Worm (Caenorhabditis elegans) whole organism, L4 larva: ENCODE data around the gene gakh-1.
A peak's percentile ranks its signal among the peaks of the same experiment; 100 is the strongest.

Experiments
- D1046.2 ChIP-seq: fragments of 200-800 bp; sonication (Bioruptor generic); IDR thresholded peaks from 2 replicates; pipeline ENCODE4 v1.3.6; 2022; ENCODE audit warnings: missing genetic modification characterization, missing compliant biosample characterization
- F10B5.3 ChIP-seq: sonication (generic microtip); optimal IDR thresholded peaks from 2 replicates; lab custom pipeline; 2016; ENCODE audit warnings: mild to moderate bottlenecking, missing genetic modification characterization, missing compliant biosample characterization
- F26F4.8 ChIP-seq: fragments of 200-800 bp; sonication (Bioruptor generic); conservative IDR thresholded peaks from 2 replicates; pipeline ENCODE4 v1.3.6; 2022; ENCODE audit warnings: missing genetic modification characterization, missing compliant biosample characterization
- F49E8.2 ChIP-seq: sonication (generic microtip); optimal IDR thresholded peaks from 2 replicates; lab custom pipeline; 2016; ENCODE audit warnings: missing compliant biosample characterization, mild to moderate bottlenecking, missing genetic modification characterization, borderline replicate concordance
- R02D3.7 ChIP-seq: fragments of 150-350 bp; sonication (generic microtip); optimal IDR thresholded peaks from 3 replicates; lab custom pipeline; 2014; ENCODE audit warnings: missing biosample characterization, missing genetic modification characterization
- Y48G9A.11 ChIP-seq: fragments of 200-800 bp; sonication (Bioruptor generic); IDR thresholded peaks from 2 replicates; pipeline ENCODE4 v1.3.6; 2022; ENCODE audit warnings: missing genetic modification reagents, missing genetic modification characterization, missing compliant biosample characterization
- Y5F2A.4 ChIP-seq: fragments of 200-800 bp; sonication (Bioruptor generic); optimal IDR thresholded peaks from 2 replicates; lab custom pipeline; 2018; ENCODE audit warnings: mild to moderate bottlenecking, missing genetic modification characterization, missing compliant biosample characterization
- aha-1 ChIP-seq: fragments of 150-350 bp; peaks from one replicate; lab custom pipeline; 2014; ENCODE audit warnings: missing biosample characterization, missing genetic modification characterization
- aly-2 ChIP-seq: sonication (generic microtip); optimal IDR thresholded peaks from 2 replicates; lab custom pipeline; 2018; ENCODE audit warnings: missing biosample characterization, missing genetic modification characterization
- attf-4 ChIP-seq: sonication (generic microtip); optimal IDR thresholded peaks from 3 replicates; lab custom pipeline; 2017; ENCODE audit warnings: missing biosample characterization, missing genetic modification characterization
- ceh-20 ChIP-seq: fragments of 200-800 bp; sonication (Bioruptor generic); IDR thresholded peaks from 2 replicates; pipeline ENCODE4 v1.3.6; 2022; ENCODE audit warnings: missing genetic modification reagents, missing genetic modification characterization, missing compliant biosample characterization
- ceh-28 ChIP-seq: fragments of 150-350 bp; optimal IDR thresholded peaks from 2 replicates; lab custom pipeline; 2014; ENCODE audit warnings: missing biosample characterization, missing genetic modification reagents, missing genetic modification characterization
- ceh-62 ChIP-seq: sonication (generic microtip); optimal IDR thresholded peaks from 2 replicates; lab custom pipeline; 2017; ENCODE audit warnings: missing biosample characterization, missing genetic modification characterization
- ceh-82 ChIP-seq: sonication (generic microtip); optimal IDR thresholded peaks from 2 replicates; lab custom pipeline; 2017; ENCODE audit warnings: missing biosample characterization, missing genetic modification characterization
- ctbp-1 ChIP-seq: fragments of 200-800 bp; sonication (Bioruptor generic); IDR thresholded peaks from 2 replicates; pipeline ENCODE4 v1.3.6; 2022; ENCODE audit warnings: missing genetic modification reagents, missing genetic modification characterization, missing compliant biosample characterization
- daf-16 ChIP-seq, 3 experiments: sonication (generic microtip); optimal IDR thresholded peaks; 2 replicates each; lab custom pipeline; 2016 to 2017; ENCODE audit warnings: missing genetic modification characterization in 3 of 3, missing genetic modification reagents in 3 of 3, mild to moderate bottlenecking in 2 of 3, missing compliant biosample characterization in 2 of 3, missing biosample characterization in 1 of 3, moderate library complexity in 1 of 3
- dmd-8 ChIP-seq: fragments of 200-800 bp; sonication (Bioruptor generic); IDR thresholded peaks from 2 replicates; pipeline ENCODE4 v1.3.6; 2022; ENCODE audit warnings: missing genetic modification characterization, missing compliant biosample characterization
- dmd-9 ChIP-seq: fragments of 200-800 bp; sonication (Bioruptor generic); IDR thresholded peaks from 2 replicates; pipeline ENCODE4 v1.3.6; 2022; ENCODE audit warnings: missing genetic modification reagents, missing genetic modification characterization, missing compliant biosample characterization
- dve-1 ChIP-seq: sonication (generic microtip); optimal IDR thresholded peaks from 2 replicates; lab custom pipeline; 2017; ENCODE audit warnings: antibody characterized with exemption, mild to moderate bottlenecking, missing genetic modification characterization, missing compliant biosample characterization; ENCODE audit not compliant: insufficient read depth
- egl-27 ChIP-seq: sonication (generic microtip); optimal IDR thresholded peaks from 3 replicates; lab custom pipeline; 2017; ENCODE audit warnings: missing biosample characterization, missing genetic modification reagents, missing genetic modification characterization
- fkh-10 ChIP-seq: fragments of 150-350 bp; optimal IDR thresholded peaks from 2 replicates; lab custom pipeline; 2014; ENCODE audit warnings: missing biosample characterization, missing genetic modification reagents, missing genetic modification characterization
- hif-1 ChIP-seq, 2 experiments: sonication (generic microtip); optimal IDR thresholded peaks; 2 replicates each; lab custom pipeline; 2016 to 2017; ENCODE audit warnings: missing compliant biosample characterization in 2 of 2, missing genetic modification characterization in 2 of 2, missing genetic modification reagents in 2 of 2, missing genotype in 2 of 2, mild to moderate bottlenecking in 1 of 2
- hlh-11 ChIP-seq: fragments of 200-800 bp; sonication (Bioruptor generic); optimal IDR thresholded peaks from 2 replicates; lab custom pipeline; 2018; ENCODE audit warnings: mild to moderate bottlenecking, missing genetic modification characterization, missing compliant biosample characterization
- lim-7 ChIP-seq: fragments of 200-800 bp; sonication (Bioruptor generic); IDR thresholded peaks from 2 replicates; pipeline ENCODE4 v1.3.6; 2022; ENCODE audit warnings: missing genetic modification characterization, missing compliant biosample characterization
- lin-1 ChIP-seq: fragments of 200-800 bp; sonication (Bioruptor generic); IDR thresholded peaks from 2 replicates; pipeline ENCODE4 v1.3.6; 2022; ENCODE audit warnings: missing genetic modification reagents, missing genetic modification characterization, missing compliant biosample characterization
- lin-29 ChIP-seq: fragments of 200-800 bp; sonication (Bioruptor generic); IDR thresholded peaks from 2 replicates; pipeline ENCODE4 v1.3.6; 2022; ENCODE audit warnings: missing genetic modification reagents, missing genetic modification characterization, missing compliant biosample characterization
- lsy-2 ChIP-seq, 2 experiments: fragments of 150-350 bp in 1 of 2; sonication (generic microtip) in 1 of 2; optimal IDR thresholded peaks; 2 replicates each; lab custom pipeline; 2014 to 2017; ENCODE audit warnings: missing biosample characterization in 2 of 2, missing genetic modification characterization in 2 of 2
- mdl-1 ChIP-seq, 2 experiments: fragments of 150-350 bp in 1 of 2; sonication (generic microtip) in 1 of 2; optimal IDR thresholded peaks; 2 replicates each; lab custom pipeline; 2014 to 2017; ENCODE audit warnings: missing biosample characterization in 2 of 2, missing genetic modification characterization in 2 of 2
- mep-1 ChIP-seq: fragments of 150-350 bp; sonication (generic microtip); optimal IDR thresholded peaks from 3 replicates; lab custom pipeline; 2014; ENCODE audit warnings: missing biosample characterization, missing genetic modification characterization
- mxl-2 ChIP-seq: fragments of 200-800 bp; sonication (Bioruptor generic); conservative IDR thresholded peaks from 2 replicates; pipeline ENCODE4 v1.3.6; 2022; ENCODE audit warnings: missing genetic modification reagents, missing genetic modification characterization, missing compliant biosample characterization
- mxl-3 ChIP-seq: fragments of 200-800 bp; sonication (Bioruptor generic); optimal IDR thresholded peaks from 2 replicates; lab custom pipeline; 2018; ENCODE audit warnings: mild to moderate bottlenecking, missing genetic modification characterization, missing compliant biosample characterization
- nhr-10 ChIP-seq: fragments of 150-350 bp; optimal IDR thresholded peaks from 2 replicates; lab custom pipeline; 2014; ENCODE audit warnings: missing biosample characterization, missing genetic modification characterization
- nhr-102 ChIP-seq: sonication (generic microtip); optimal IDR thresholded peaks from 2 replicates; lab custom pipeline; 2016; ENCODE audit warnings: mild to moderate bottlenecking, missing genetic modification characterization, moderate library complexity, missing compliant biosample characterization
- nhr-25 ChIP-seq: sonication (generic microtip); optimal IDR thresholded peaks from 2 replicates; lab custom pipeline; 2017; ENCODE audit warnings: missing genetic modification characterization, mild to moderate bottlenecking, missing compliant biosample characterization, antibody characterized with exemption, moderate library complexity, borderline replicate concordance; ENCODE audit not compliant: insufficient read depth
- nhr-28 ChIP-seq: fragments of 150-350 bp; optimal IDR thresholded peaks from 2 replicates; lab custom pipeline; 2014; ENCODE audit warnings: missing biosample characterization, missing genetic modification characterization
- nhr-41 ChIP-seq: fragments of 200-800 bp; sonication (Bioruptor generic); IDR thresholded peaks from 2 replicates; pipeline ENCODE4 v1.3.6; 2022; ENCODE audit warnings: missing genetic modification reagents, missing genetic modification characterization, missing compliant biosample characterization
- nhr-42 ChIP-seq: fragments of 200-800 bp; sonication (Bioruptor generic); IDR thresholded peaks from 2 replicates; pipeline ENCODE4 v1.3.6; 2022; ENCODE audit warnings: missing genetic modification characterization, missing compliant biosample characterization
- rbr-2 ChIP-seq: sonication (generic microtip); optimal IDR thresholded peaks from 2 replicates; lab custom pipeline; 2016; ENCODE audit warnings: missing genotype, missing genetic modification characterization, missing compliant biosample characterization
- saeg-2 ChIP-seq: fragments of 200-800 bp; sonication (Bioruptor generic); IDR thresholded peaks from 2 replicates; pipeline ENCODE4 v1.3.6; 2022; ENCODE audit warnings: missing genetic modification reagents, missing genetic modification characterization, missing compliant biosample characterization
- sdz-12 ChIP-seq: fragments of 200-800 bp; sonication (Bioruptor generic); optimal IDR thresholded peaks from 2 replicates; lab custom pipeline; 2018; ENCODE audit warnings: mild to moderate bottlenecking, missing genetic modification characterization, missing compliant biosample characterization
- set-16 ChIP-seq: fragments of 200-800 bp; sonication (Bioruptor generic); IDR thresholded peaks from 2 replicates; pipeline ENCODE4 v1.3.6; 2022; ENCODE audit warnings: missing genetic modification reagents, missing genetic modification characterization, missing compliant biosample characterization
- snpc-4 ChIP-seq: fragments of 150-350 bp; optimal IDR thresholded peaks from 2 replicates; lab custom pipeline; 2014; ENCODE audit warnings: missing biosample characterization, missing genetic modification characterization
- spr-1 ChIP-seq: sonication (generic microtip); optimal IDR thresholded peaks from 2 replicates; lab custom pipeline; 2016; ENCODE audit warnings: mild to moderate bottlenecking, missing genetic modification characterization, missing compliant biosample characterization
- tag-97 ChIP-seq: fragments of 200-800 bp; sonication (Bioruptor generic); IDR thresholded peaks from 2 replicates; pipeline ENCODE4 v1.3.6; 2022; ENCODE audit warnings: missing genetic modification characterization, missing compliant biosample characterization
- tra-1 ChIP-seq: fragments of 200-800 bp; sonication (Bioruptor generic); IDR thresholded peaks from 2 replicates; pipeline ENCODE4 v1.3.6; 2022; ENCODE audit warnings: missing genetic modification reagents, missing genetic modification characterization, missing compliant biosample characterization
- unc-39 ChIP-seq: sonication (generic microtip); optimal IDR thresholded peaks from 2 replicates; lab custom pipeline; 2017; ENCODE audit warnings: missing biosample characterization, missing genetic modification characterization
- unc-62 ChIP-seq, 3 experiments: fragments of 150-350 bp in 1 of 3; sonication (generic microtip); optimal IDR thresholded peaks in 2 of 3; peaks in 1 of 3; 1 replicate in 1 of 3; 2 replicates in 2 of 3; lab custom pipeline; 2014 to 2017; ENCODE audit warnings: missing biosample characterization in 3 of 3, missing genetic modification characterization in 3 of 3, missing genetic modification reagents in 3 of 3, missing genotype in 1 of 3
- vab-7 ChIP-seq: fragments of 200-800 bp; sonication (Bioruptor generic); IDR thresholded peaks from 2 replicates; pipeline ENCODE4 v1.3.6; 2022; ENCODE audit warnings: missing genetic modification reagents, missing genetic modification characterization, missing compliant biosample characterization
- zag-1 ChIP-seq: fragments of 150-350 bp; optimal IDR thresholded peaks from 2 replicates; lab custom pipeline; 2014; ENCODE audit warnings: missing biosample characterization, missing genetic modification characterization
- zip-11 ChIP-seq: fragments of 200-800 bp; sonication (Bioruptor generic); IDR thresholded peaks from 2 replicates; pipeline ENCODE4 v1.3.6; 2022; ENCODE audit warnings: missing genetic modification characterization, missing compliant biosample characterization
- zip-2 ChIP-seq: fragments of 150-350 bp; optimal IDR thresholded peaks from 2 replicates; lab custom pipeline; 2014; ENCODE audit warnings: missing biosample characterization, missing genetic modification characterization

Gene gakh-1

ce11 chrX:5828085-5828484 is 45.8 kb downstream of the gakh-1 start:
- TF ChIP-seq aly-2 (tag; lab: Kevin White, UChicago): no peak
- TF ChIP-seq F10B5.3 (tag; lab: Kevin White, UChicago): no peak
- no peak for TF ChIP-seq vab-7 (GFP tag; lab: Robert Waterston, UW)
- no peak for TF ChIP-seq spr-1
- peak; percentile 72 for TF ChIP-seq nhr-28 (tag; lab: Kevin White, UChicago)
- TF ChIP-seq zag-1 (tag; lab: Kevin White, UChicago): no peak
- TF ChIP-seq mxl-3 (GFP tag; lab: Kevin White, UChicago): peak; percentile 54
- TF ChIP-seq unc-62 (GFP tag; optimal IDR thresholded peaks at IDR 0.05 in 1 of 2; lab: Kevin White, UChicago): peak in 1 of 2 experiments; percentile 100
- TF ChIP-seq unc-62 (tag; optimal IDR thresholded peaks at IDR 0.05; lab: Kevin White, UChicago): no peak
- no peak for TF ChIP-seq dve-1 (tag; lab: Kevin White, UChicago)
- no peak for TF ChIP-seq set-16
- TF ChIP-seq Y48G9A.11 (GFP tag; lab: Robert Waterston, UW): no peak
- no peak for TF ChIP-seq R02D3.7 (tag; lab: Kevin White, UChicago)
- no peak for TF ChIP-seq ceh-20
- peak in 1 of 2 experiments; percentile 80 for TF ChIP-seq daf-16 (GFP tag; optimal IDR thresholded peaks at IDR 0.05; lab: Kevin White, UChicago)
- TF ChIP-seq daf-16 (tag; optimal IDR thresholded peaks at IDR 0.05; lab: Kevin White, UChicago): no peak
- TF ChIP-seq attf-4 (tag; lab: Kevin White, UChicago): no peak
- TF ChIP-seq zip-2: no peak
- TF ChIP-seq lim-7 (GFP tag; lab: Robert Waterston, UW): no peak
- no peak for TF ChIP-seq saeg-2 (GFP tag; lab: Robert Waterston, UW)
- no peak for TF ChIP-seq mxl-2 (GFP tag; lab: Robert Waterston, UW)
- TF ChIP-seq zip-11: no peak
- TF ChIP-seq mep-1 (tag; lab: Kevin White, UChicago): peak; percentile 28
- TF ChIP-seq nhr-10: no peak
- TF ChIP-seq Y5F2A.4 (GFP tag; lab: Kevin White, UChicago): no peak
- no peak for TF ChIP-seq hif-1 (tag; optimal IDR thresholded peaks at IDR 0.05; lab: Kevin White, UChicago)
- TF ChIP-seq lsy-2 (tag; optimal IDR thresholded peaks at IDR 0.05; lab: Kevin White, UChicago): peak in 1 of 2 experiments; percentile 18
- no peak for TF ChIP-seq fkh-10 (GFP tag; lab: Kevin White, UChicago)
- no peak for TF ChIP-seq D1046.2 (GFP tag; lab: Robert Waterston, UW)
- peak; percentile 84 for TF ChIP-seq nhr-25 (tag; lab: Kevin White, UChicago)
- no peak for TF ChIP-seq ctbp-1 (GFP tag; lab: Robert Waterston, UW)
- no peak for TF ChIP-seq tag-97 (GFP tag; lab: Robert Waterston, UW)
- TF ChIP-seq egl-27: no peak
- TF ChIP-seq sdz-12 (GFP tag; lab: Kevin White, UChicago): no peak
- no peak for TF ChIP-seq rbr-2 (tag; lab: Kevin White, UChicago)
- no peak for TF ChIP-seq nhr-42 (GFP tag; lab: Robert Waterston, UW)
- TF ChIP-seq ceh-82 (tag; lab: Kevin White, UChicago): no peak
- no peak for TF ChIP-seq tra-1
- TF ChIP-seq F26F4.8 (GFP tag; lab: Robert Waterston, UW): no peak
- no peak for TF ChIP-seq unc-39
- TF ChIP-seq F49E8.2 (tag; lab: Kevin White, UChicago): no peak
- TF ChIP-seq mdl-1 (tag; optimal IDR thresholded peaks at IDR 0.05; lab: Kevin White, UChicago): peak in 1 of 2 experiments; percentile 67
- no peak for TF ChIP-seq nhr-41 (GFP tag; lab: Robert Waterston, UW)
- TF ChIP-seq lin-29 (GFP tag; lab: Robert Waterston, UW): no peak
- no peak for TF ChIP-seq lin-1
- no peak for TF ChIP-seq ceh-62 (tag; lab: Kevin White, UChicago)
- TF ChIP-seq hlh-11: peak; percentile 30
- TF ChIP-seq aha-1 (tag; lab: Kevin White, UChicago): peak; percentile 83
- TF ChIP-seq ceh-28 (tag; lab: Kevin White, UChicago): no peak
- TF ChIP-seq snpc-4 (tag; lab: Kevin White, UChicago): no peak
- no peak for TF ChIP-seq dmd-8 (GFP tag; lab: Robert Waterston, UW)
- TF ChIP-seq nhr-102 (tag; lab: Kevin White, UChicago): no peak
- TF ChIP-seq dmd-9 (GFP tag; lab: Robert Waterston, UW): no peak
